Worm (Caenorhabditis elegans): ENCODE measurements around the gene cut-1.

The cut-1 gene

ce11 chrII:11238869-11239647 lies 29.9 kb upstream of the cut-1 start, which contains the start of the genes rpn-9 and T06D8.9 (continued):
- no peak for TF ChIP-seq nhr-76 (tag; optimal IDR thresholded peaks at IDR 0.05)
- TF ChIP-seq ces-1 (GFP tag; optimal IDR thresholded peaks at IDR 0.05) = no peak
- TF ChIP-seq swsn-7 (tag; optimal IDR thresholded peaks at IDR 0.05) = peak; percentile 71
- peak; percentile 91 for TF ChIP-seq blmp-1 (tag; optimal IDR thresholded peaks at IDR 0.05)
- peak; percentile 75 for TF ChIP-seq snpc-4 (tag; optimal IDR thresholded peaks at IDR 0.05)
- no peak for TF ChIP-seq zip-4 (GFP tag; optimal IDR thresholded peaks at IDR 0.05)
- no peak for TF ChIP-seq mef-2 (tag; optimal IDR thresholded peaks at IDR 0.05)
- no peak for TF ChIP-seq ceh-8 (GFP tag; optimal IDR thresholded peaks at IDR 0.05)
- no peak for TF ChIP-seq tlp-1 (tag; optimal IDR thresholded peaks at IDR 0.05)
- TF ChIP-seq nhr-28 (tag; optimal IDR thresholded peaks at IDR 0.05) = no peak
- TF ChIP-seq grh-1 (GFP tag; IDR thresholded peaks at IDR 0.05) = no peak
- TF ChIP-seq hpl-2 (GFP tag; optimal IDR thresholded peaks at IDR 0.05) = peak; percentile 31
- peak; percentile 73 for TF ChIP-seq tbx-2 (tag; optimal IDR thresholded peaks at IDR 0.05)
- TF ChIP-seq efl-1 (optimal IDR thresholded peaks at IDR 0.05) = peak; percentile 83 to 87
- TF ChIP-seq efl-1 (GFP tag; optimal IDR thresholded peaks at IDR 0.05 in 1 of 2) = peak; percentile 80 to 96
- TF ChIP-seq C34B4.2 (tag; optimal IDR thresholded peaks at IDR 0.05) = no peak
- TF ChIP-seq ceh-90 (tag; optimal IDR thresholded peaks at IDR 0.05) = no peak
- peak; percentile 37 for TF ChIP-seq jun-1 (tag; optimal IDR thresholded peaks at IDR 0.05)
- TF ChIP-seq hlh-4 (tag; optimal IDR thresholded peaks at IDR 0.05) = no peak
- TF ChIP-seq nhr-85 (tag) = peak; percentile 71
- TF ChIP-seq lsy-2 (tag; optimal IDR thresholded peaks at IDR 0.05) = peak; percentile 86 to 93
- peak; percentile 83 for TF ChIP-seq lin-13 (GFP tag; optimal IDR thresholded peaks at IDR 0.05)
- no peak for TF ChIP-seq zag-1 (tag; optimal IDR thresholded peaks at IDR 0.05)
- peak; percentile 76 for TF ChIP-seq nhr-19 (GFP tag; conservative IDR thresholded peaks at IDR 0.05)
- TF ChIP-seq elt-2 (tag; optimal IDR thresholded peaks at IDR 0.05) = peak; percentile 31
- no peak for TF ChIP-seq sox-4 (tag; optimal IDR thresholded peaks at IDR 0.05)
- TF ChIP-seq mdl-1 (tag; optimal IDR thresholded peaks at IDR 0.05) = peak in 1 of 2 experiments; percentile 75
- TF ChIP-seq egl-13 (tag; optimal IDR thresholded peaks at IDR 0.05) = peak; percentile 29
- peak; percentile 81 for TF ChIP-seq xbp-1 (tag; optimal IDR thresholded peaks at IDR 0.05)
- no peak for TF ChIP-seq alr-1 (tag; optimal IDR thresholded peaks at IDR 0.05; ENCODE audit: borderline replicate concordance)
- TF ChIP-seq fos-1 (tag; optimal IDR thresholded peaks at IDR 0.05) = no peak
- peak; percentile 63 to 88 (median 67) for TF ChIP-seq ceh-82 (tag; optimal IDR thresholded peaks at IDR 0.05)
- TF ChIP-seq unc-130 (tag; optimal IDR thresholded peaks at IDR 0.05) = peak; percentile 54
- no peak for TF ChIP-seq Y116A8C.19 (tag; optimal IDR thresholded peaks at IDR 0.05; ENCODE audit: borderline replicate concordance)
- peak; percentile 72 for TF ChIP-seq nhr-77 (tag; optimal IDR thresholded peaks at IDR 0.05)
- no peak for TF ChIP-seq fkh-4 (tag; optimal IDR thresholded peaks at IDR 0.05; ENCODE audit: borderline replicate concordance)
- TF ChIP-seq ztf-4 (tag; optimal IDR thresholded peaks at IDR 0.05) = peak; percentile 22
- peak; percentile 89 for TF ChIP-seq lin-14 (GFP tag; optimal IDR thresholded peaks at IDR 0.05)
- no peak for TF ChIP-seq unc-62 (GFP tag; optimal IDR thresholded peaks at IDR 0.05)
- TF ChIP-seq F16B12.6 (tag; optimal IDR thresholded peaks at IDR 0.05) = peak; percentile 51
- peak; percentile 81 to 89 for TF ChIP-seq lin-35 (GFP tag; optimal IDR thresholded peaks at IDR 0.05)

- no peak for TF ChIP-seq efl-3 (GFP tag; optimal IDR thresholded peaks at IDR 0.05)
- no peak for TF ChIP-seq ztf-11 (tag; optimal IDR thresholded peaks at IDR 0.05)
- no peak for TF ChIP-seq fos-1 (tag; optimal IDR thresholded peaks at IDR 0.05)
- TF ChIP-seq C34B4.2 (tag; optimal IDR thresholded peaks at IDR 0.05) = no peak
- no peak for TF ChIP-seq ceh-82 (tag; optimal IDR thresholded peaks at IDR 0.05)
- TF ChIP-seq ceh-90 (tag; optimal IDR thresholded peaks at IDR 0.05) = no peak
- no peak for TF ChIP-seq hlh-17 (GFP tag; optimal IDR thresholded peaks at IDR 0.05; ENCODE audit: borderline replicate concordance)
- TF ChIP-seq sptf-1 (tag; optimal IDR thresholded peaks at IDR 0.05) = no peak
- no peak for TF ChIP-seq fkh-10 (GFP tag; optimal IDR thresholded peaks at IDR 0.05)
- no peak for TF ChIP-seq aly-2 (tag; optimal IDR thresholded peaks at IDR 0.05)
- TF ChIP-seq nhr-19 (GFP tag; conservative IDR thresholded peaks at IDR 0.05) = no peak
- no peak for TF ChIP-seq nhr-85 (tag)
Measured at ce11 chrII:11240214-11240613, 28.7 kb upstream of the cut-1 start.
